Fruit fly (Drosophila melanogaster) Kc167 (cell line): ENCODE results near the gene CG7990.

ENCODE experiments used
- Myc ChIP-seq: fragments of >200 bp; optimal IDR thresholded peaks from 2 replicates; lab custom pipeline; 2017; ENCODE audit warnings: missing external identifiers
- h ChIP-seq: fragments of >200 bp; optimal IDR thresholded peaks from 3 replicates; lab custom pipeline; 2018; ENCODE audit warnings: missing external identifiers
- insv ChIP-seq: fragments of >200 bp; optimal IDR thresholded peaks from 3 replicates; lab custom pipeline; 2018; ENCODE audit warnings: missing external identifiers
- psq ChIP-seq: fragments of >200 bp; optimal IDR thresholded peaks from 2 replicates; lab custom pipeline; 2017; ENCODE audit warnings: missing external identifiers
- ttk ChIP-seq: sonication (Bioruptor generic); optimal IDR thresholded peaks from 2 replicates; lab custom pipeline; 2017; ENCODE audit warnings: missing external identifiers

- TF ChIP-seq ttk (lab: Kevin White, UChicago) (no peak), Myc (no peak), insv (no peak), psq (no peak), h (no peak)
Measured at dm6 chrX:19174850-19175571, 26.8 kb downstream of the CG7990 start, which contains the start of gene CG33939.
